Worm (Caenorhabditis elegans): ENCODE data around the gene R02D5.6.

Gene R02D5.6

DNA sequence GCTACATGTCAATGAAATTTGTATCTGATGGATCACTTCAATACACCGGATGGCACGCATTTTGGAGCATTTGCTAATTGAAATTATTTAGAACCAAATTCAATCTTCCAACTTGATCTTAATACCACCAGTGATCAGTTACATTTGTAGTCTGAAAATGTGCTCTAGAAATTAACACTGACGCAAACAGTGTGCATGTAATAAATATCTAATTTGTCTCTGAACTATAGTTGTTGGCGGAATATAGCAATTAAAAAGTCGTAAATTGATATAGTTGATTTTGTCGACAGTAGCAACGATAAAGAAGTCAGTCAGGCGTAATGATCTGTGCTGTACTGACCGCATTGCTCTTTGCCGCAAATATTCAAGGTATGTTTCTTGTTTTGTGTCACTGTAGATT is 45.7 kb downstream of the R02D5.6 start, which contains the start of gene clec-227:
Gene clec-227 (plus strand): TSS at position 301 of the 400 bp plus-strand sequence.
- TF ChIP-seq ZK546.5 (tag; optimal IDR thresholded peaks at IDR 0.05) (no peak), daf-12 (tag; optimal IDR thresholded peaks at IDR 0.05) (no peak)

DNA sequence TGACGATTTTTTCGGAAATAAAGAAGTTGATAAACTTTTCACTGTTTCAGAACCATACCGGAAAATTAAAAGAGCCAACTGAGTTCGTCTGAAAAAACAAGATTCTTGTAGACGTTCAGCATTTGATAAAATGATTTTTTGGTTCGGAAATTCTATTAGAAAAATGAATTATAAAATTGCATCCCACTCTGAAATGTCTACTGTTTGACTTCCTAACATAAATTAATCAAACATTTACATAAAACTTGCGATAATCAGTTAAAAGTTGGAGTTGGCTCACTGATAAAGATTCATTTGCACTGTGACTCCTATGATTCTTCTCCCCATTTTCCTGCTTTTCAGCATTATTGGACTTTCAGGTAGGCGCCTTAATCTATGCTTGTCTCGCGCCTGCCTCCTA is 49.0 kb downstream of the R02D5.6 start, which contains the start of gene clec-57:
Gene clec-57 (plus strand): TSS at position 301 of the 400 bp plus-strand sequence.
- TF ChIP-seq pha-4 (tag; optimal IDR thresholded peaks at IDR 0.05) (no peak), pqm-1 (tag; optimal IDR thresholded peaks at IDR 0.05) (no peak), nhr-12 (tag; optimal IDR thresholded peaks at IDR 0.05) (no peak), sea-2 (GFP tag; optimal IDR thresholded peaks at IDR 0.05) (no peak), skn-1 (tag; optimal IDR thresholded peaks at IDR 0.05) (no peak), lin-15B (tag; optimal IDR thresholded peaks at IDR 0.05) (no peak), hmg-11 (tag; optimal IDR thresholded peaks at IDR 0.05) (no peak), R02D3.7 (tag; optimal IDR thresholded peaks at IDR 0.05) (no peak), nfya-1 (tag; optimal IDR thresholded peaks at IDR 0.05; ENCODE audit: insufficient read depth) (no peak), nhr-28 (tag; optimal IDR thresholded peaks at IDR 0.05) (no peak), nhr-237 (tag; optimal IDR thresholded peaks at IDR 0.05) (no peak), mml-1 (tag; optimal IDR thresholded peaks at IDR 0.05) (no peak)

DNA sequence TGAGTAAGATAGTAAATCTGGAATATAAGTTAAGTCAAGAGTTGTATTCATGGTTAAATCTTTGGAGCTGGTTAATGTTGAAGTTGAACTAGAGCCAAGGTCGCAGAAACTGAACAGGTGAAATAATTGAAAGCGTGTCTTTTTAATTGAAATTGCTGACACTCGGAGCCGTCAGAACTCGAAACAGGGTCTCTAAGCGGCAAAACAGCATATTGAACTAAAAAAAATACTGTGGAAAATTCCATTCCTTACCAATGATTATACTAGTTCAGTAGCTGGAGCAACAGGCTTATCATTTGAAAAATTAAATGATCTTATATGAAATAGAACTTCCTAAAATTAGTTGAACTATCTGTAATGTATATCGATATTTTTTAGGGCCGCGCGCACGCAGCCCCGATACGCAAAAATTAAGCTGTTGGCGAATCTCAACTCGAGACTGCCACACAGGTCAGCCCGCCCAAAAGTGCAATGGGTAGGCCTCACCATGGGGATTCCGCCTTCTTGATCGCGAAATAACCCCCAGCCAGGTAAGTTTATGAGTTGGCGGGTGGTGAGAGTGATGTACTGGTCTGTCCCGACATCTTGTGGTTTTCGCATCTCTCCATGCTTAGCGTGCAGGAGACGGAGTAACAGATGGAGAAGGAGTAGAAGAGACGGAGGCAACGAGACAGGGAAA is 49.6 kb downstream of the R02D5.6 start, which contains the start of gene srz-97:
Gene srz-97 (minus strand): TSS at position 51 of the 679 bp plus-strand sequence.
- TF ChIP-seq nhr-25 (tag; optimal IDR thresholded peaks at IDR 0.05) (peak; percentile 54), pqm-1 (tag; optimal IDR thresholded peaks at IDR 0.05) (peak; percentile 54), nhr-43 (tag; optimal IDR thresholded peaks at IDR 0.05; ENCODE audit: poor library complexity, severe bottlenecking) (peak; percentile 34), nhr-77 (tag; optimal IDR thresholded peaks at IDR 0.05) (peak; percentile 42), nfya-1 (tag; optimal IDR thresholded peaks at IDR 0.05; ENCODE audit: insufficient read depth) (no peak), unc-39 (tag; optimal IDR thresholded peaks at IDR 0.05) (no peak), elt-2 (tag; optimal IDR thresholded peaks at IDR 0.05) (peak; percentile 47), snpc-4 (tag; optimal IDR thresholded peaks at IDR 0.05) (peak; percentile 97), ztf-11 (tag; optimal IDR thresholded peaks at IDR 0.05) (no peak), R02D3.7 (tag; optimal IDR thresholded peaks at IDR 0.05) (peak; percentile 36)

DNA sequence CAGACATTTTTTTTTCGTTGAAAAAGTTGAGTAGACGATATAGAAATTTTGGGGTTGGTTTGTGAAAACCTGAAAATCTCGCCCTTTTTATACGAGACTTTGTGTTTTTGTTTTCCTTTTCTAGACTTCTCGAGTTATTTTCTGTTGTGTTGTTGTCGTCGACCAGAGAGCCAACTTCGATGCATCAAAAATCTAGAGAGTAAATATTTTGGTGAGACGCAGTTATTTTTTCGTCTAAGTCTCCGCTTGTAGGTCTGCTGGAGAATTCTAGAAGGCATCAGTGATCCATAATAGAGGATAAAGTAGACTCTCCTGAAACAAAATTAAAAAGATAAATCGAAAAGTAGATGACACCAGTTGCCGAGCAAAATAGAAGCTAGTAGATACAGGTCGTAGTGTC is 53.5 kb downstream of the R02D5.6 start, which contains the start of gene F08H9.4:
Gene F08H9.4 (minus strand): TSS at position 61 of the 400 bp plus-strand sequence.
- no peak for TF ChIP-seq elt-1 (tag; optimal IDR thresholded peaks at IDR 0.05)
- no peak for TF ChIP-seq lsy-12 (tag; optimal IDR thresholded peaks at IDR 0.05)
- TF ChIP-seq R02D3.7 (tag; optimal IDR thresholded peaks at IDR 0.05): no peak
- TF ChIP-seq zag-1 (tag; optimal IDR thresholded peaks at IDR 0.05): no peak
- no peak for TF ChIP-seq nhr-11 (tag; optimal IDR thresholded peaks at IDR 0.05)
- TF ChIP-seq aly-2 (tag; optimal IDR thresholded peaks at IDR 0.05): no peak
- no peak for TF ChIP-seq nhr-23 (tag; optimal IDR thresholded peaks at IDR 0.05)

DNA sequence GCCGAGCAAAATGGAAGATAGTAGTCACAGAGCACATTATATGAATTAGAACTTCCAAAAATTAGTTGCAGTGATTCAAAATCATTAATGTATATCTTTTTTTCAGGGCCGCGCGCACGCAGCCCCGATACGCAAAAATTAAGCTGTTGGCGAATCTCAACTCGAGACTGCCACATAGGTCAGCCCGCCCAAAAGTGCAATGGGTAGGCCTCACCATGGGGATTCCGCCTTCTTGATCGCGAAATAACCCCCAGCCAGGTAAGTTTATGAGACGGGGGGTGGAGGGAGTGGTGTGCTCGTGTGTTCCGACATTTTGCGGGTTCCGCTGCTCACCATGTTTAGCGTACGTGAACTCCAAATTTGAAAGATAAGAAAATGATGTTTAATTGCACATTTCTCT is 54.8 kb downstream of the R02D5.6 start, which contains the start of gene F08H9.3:
Gene F08H9.3 (minus strand): TSS at position 252 of the 400 bp plus-strand sequence.
- TF ChIP-seq elt-2 (tag; optimal IDR thresholded peaks at IDR 0.05) (peak; percentile 69), pqm-1 (tag; optimal IDR thresholded peaks at IDR 0.05) (peak; percentile 69), snpc-4 (tag; optimal IDR thresholded peaks at IDR 0.05) (peak; percentile 87), ama-1 (optimal IDR thresholded peaks at IDR 0.05) (peak; percentile 3)

DNA sequence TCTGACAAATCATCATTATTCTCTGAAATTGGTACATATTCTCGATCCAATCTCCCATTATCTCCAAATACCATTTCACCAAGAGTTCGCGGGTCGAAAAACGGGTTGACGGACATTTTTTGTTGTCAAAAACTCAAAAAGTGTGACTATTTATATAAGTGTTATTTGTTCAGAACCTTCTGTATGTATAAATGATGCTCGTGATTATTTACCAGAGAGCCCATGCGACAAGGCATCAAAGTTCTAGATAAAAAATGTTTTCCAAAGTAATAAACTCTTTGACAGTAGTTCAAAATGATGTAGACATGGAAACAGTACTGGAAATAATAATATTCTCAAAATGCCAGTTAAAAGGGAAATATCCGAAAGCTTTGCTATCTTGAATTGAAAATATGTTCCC is 55.3 kb downstream of the R02D5.6 start:
- TF ChIP-seq zag-1 (tag; optimal IDR thresholded peaks at IDR 0.05) (no peak), fos-1 (tag; optimal IDR thresholded peaks at IDR 0.05) (no peak), unc-62 (GFP tag; optimal IDR thresholded peaks at IDR 0.05) (no peak), nhr-28 (tag; optimal IDR thresholded peaks at IDR 0.05) (no peak), fkh-2 (tag; optimal IDR thresholded peaks at IDR 0.05) (no peak), eor-1 (tag; optimal IDR thresholded peaks at IDR 0.05) (no peak), pha-4 (tag; optimal IDR thresholded peaks at IDR 0.05) (peak; percentile 64), skn-1 (tag; optimal IDR thresholded peaks at IDR 0.05) (no peak)
